Worm (Caenorhabditis elegans): ENCODE results near the gene F46F2.5.

The F46F2.5 gene

DNA sequence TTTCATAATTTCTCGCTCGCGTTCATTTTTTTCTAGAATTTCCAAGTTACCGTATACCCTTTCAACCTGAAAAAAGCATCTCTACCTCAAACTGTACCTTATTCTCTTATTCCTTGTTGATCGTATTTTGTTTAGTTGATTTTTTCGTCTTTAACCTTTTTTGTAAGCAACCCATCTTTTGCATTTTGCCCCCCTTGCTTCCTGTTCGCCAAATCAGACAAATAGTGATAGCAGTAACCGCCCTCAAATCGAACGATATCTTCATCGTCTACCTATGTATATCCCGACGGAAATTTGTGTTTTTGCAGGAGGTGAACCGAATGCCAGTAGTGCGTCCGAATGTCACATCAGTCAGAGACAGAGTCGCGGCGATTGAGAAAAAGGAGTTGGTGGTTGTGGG is at the start of gene F46F2.5:
Gene F46F2.5, plus strand, starts transcription at position 301 of the 400 bp plus-strand sequence.
- TF ChIP-seq unc-62 (GFP tag; optimal IDR thresholded peaks at IDR 0.05): no peak

ce11 chrX:15213182-15213829 is 49.2 kb upstream of the F46F2.5 start, which contains the start of the genes H03A11.13 and famk-1:
TSS of gene H03A11.13 (minus strand) at chrX:15213232.
TSS of gene famk-1 (minus strand) at chrX:15213259.
- TF ChIP-seq unc-62 (GFP tag; optimal IDR thresholded peaks at IDR 0.05): no peak

ce11 chrX:15215272-15215671 is 47.3 kb upstream of the F46F2.5 start:
- no peak for TF ChIP-seq unc-62 (GFP tag; optimal IDR thresholded peaks at IDR 0.05)

DNA sequence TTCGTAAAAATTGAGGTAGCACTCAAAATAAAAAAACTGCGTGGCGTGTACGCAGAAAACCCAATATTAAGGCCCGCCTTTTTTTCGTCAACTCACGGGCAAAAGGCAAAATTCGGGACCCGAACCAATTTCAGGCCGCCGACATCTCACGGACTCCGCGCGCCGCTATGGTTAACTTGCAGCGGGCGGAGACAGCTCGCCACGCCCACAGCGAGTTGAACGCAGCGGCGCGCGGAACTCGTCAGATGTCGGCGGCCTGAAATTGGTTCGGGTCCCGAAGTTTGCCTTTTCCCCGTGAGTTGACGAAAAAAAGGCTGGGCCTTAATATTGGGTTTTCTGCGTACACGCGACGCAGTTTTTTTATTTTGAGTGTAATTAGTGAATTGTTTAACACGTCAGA is 41.4 kb upstream of the F46F2.5 start:
- TF ChIP-seq unc-62 (GFP tag; optimal IDR thresholded peaks at IDR 0.05): no peak

DNA sequence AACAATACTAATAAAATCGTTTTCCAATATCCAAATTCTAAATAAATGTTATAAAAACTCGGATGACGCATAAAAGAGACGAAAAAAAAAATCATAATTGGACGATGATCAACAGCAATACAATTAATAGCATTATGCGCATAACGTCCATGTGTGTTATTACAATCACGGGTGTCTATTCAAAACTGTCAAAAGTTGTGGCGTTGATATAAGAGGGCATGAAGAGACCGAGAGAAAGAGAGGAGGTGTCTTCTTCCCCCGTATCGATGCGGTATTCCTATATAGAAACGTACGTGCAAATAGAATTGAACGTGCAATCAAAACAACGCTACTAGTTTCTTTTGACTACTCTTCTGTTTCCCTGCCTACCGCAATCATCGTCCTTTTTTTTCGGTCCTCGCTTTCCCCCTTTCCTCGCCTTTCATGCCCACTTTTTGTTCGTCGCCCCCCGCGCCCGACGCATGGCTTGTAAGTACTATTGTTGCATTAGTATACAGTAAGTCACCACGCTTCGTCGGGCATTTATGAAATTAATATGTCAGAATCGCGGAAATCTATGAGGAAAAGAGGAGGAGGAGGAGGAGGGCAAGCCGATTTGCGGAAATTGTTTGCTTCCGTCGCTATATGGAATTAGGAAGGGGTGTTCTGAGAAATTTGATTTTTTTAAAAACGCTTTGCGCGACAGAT is 40.5 kb upstream of the F46F2.5 start:
- no peak for TF ChIP-seq unc-62 (GFP tag; optimal IDR thresholded peaks at IDR 0.05)

ce11 chrX:15222789-15223188 is 39.7 kb upstream of the F46F2.5 start:
- TF ChIP-seq unc-62 (GFP tag; optimal IDR thresholded peaks at IDR 0.05): no peak

DNA sequence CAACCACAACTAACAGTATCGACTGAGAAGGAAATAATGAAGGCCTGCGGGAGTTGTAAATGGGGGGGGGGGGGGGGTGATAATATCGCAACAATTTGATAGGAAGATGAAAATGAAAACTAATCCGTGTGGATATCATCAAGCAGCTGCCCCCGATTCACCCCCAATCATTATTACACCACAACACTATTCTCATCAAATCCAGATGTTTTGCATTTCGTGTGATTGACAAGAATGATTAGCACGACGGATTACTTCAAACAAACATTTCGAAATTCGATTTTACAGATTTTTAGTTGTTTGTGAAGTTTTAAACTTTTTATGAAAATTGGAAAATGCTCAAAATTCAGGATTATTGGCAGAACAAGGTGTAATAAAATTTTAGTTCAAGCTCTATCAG is 38.4 kb upstream of the F46F2.5 start:
- TF ChIP-seq unc-62 (GFP tag; optimal IDR thresholded peaks at IDR 0.05): no peak

- TF ChIP-seq unc-62 (GFP tag; optimal IDR thresholded peaks at IDR 0.05): no peak
These were observed 37.3 kb upstream of the F46F2.5 start for ce11 chrX:15225180-15225724.

ce11 chrX:15229174-15229573 is 33.3 kb upstream of the F46F2.5 start:
- TF ChIP-seq unc-62 (GFP tag; optimal IDR thresholded peaks at IDR 0.05): no peak

DNA sequence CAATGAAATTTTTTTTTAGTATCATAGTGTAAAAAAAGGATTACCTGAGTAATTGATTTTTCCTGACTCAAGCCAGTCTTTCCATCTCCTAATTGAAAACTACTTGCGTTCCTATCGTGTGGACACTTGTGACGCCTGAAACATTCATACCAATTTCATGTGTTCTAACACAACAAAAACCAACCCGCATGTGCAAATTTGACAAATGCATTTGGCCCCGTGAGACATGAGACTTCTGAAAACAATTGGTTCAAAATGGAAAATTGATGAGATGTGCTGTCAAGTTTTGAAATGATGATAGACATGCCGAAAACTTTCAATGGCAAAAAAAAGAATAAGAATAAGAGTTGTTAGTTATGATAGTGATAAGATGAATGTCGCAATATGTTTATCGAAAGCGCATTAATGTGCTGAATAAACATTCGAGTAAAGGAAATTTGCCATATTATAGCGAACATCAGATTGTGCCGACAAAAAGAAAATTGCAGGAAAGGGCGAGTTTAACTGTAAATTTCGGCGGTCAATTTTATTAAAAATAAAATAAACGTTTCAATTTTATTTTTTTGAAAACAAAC is 32.0 kb upstream of the F46F2.5 start, which contains the start of gene H03A11.2:
Gene H03A11.2, minus strand, starts transcription at position 252 of the 575 bp plus-strand sequence.
- no peak for TF ChIP-seq unc-62 (GFP tag; optimal IDR thresholded peaks at IDR 0.05)

DNA sequence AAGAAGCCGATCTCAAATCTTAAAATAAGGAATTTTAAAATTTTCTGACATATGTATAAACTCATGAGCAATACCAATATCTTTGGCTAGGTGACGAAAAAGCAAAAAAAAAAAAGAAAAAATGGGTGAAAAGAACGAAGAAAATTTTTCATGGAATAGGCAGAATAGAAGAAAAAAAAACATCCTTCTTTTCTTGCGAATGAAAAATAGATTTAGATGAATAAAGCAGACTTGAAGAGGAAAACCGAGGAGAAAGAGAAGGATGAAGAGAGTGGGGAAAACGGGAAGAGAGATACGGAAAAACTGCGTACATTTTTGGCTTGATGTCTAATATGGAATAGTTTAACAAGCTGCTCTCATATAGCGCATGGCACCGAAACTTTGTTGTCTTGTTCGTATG is 30.7 kb upstream of the F46F2.5 start:
- TF ChIP-seq unc-62 (GFP tag; optimal IDR thresholded peaks at IDR 0.05): no peak

ce11 chrX:15233684-15234083 is 28.8 kb upstream of the F46F2.5 start:
- no peak for TF ChIP-seq unc-62 (GFP tag; optimal IDR thresholded peaks at IDR 0.05)

DNA sequence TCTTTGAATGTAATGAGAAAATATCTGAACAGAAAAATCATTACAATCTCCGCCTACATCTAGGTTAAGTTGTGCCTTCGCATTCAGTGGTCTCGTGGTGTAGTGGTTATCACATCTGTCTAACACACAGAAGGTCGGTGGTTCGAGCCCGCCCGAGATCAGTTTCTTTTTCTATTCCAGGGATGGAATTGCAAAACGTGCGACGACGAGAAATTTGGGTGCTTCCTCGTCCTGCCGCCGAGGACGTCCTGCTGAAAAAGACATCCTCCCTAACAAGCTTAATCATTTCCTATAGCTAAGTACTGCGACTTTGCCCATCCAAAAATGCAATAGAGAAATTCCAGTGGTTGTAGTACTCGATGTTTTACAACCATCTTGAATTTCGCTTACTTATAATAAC is 26.5 kb upstream of the F46F2.5 start:
- no peak for TF ChIP-seq unc-62 (GFP tag; optimal IDR thresholded peaks at IDR 0.05)

DNA sequence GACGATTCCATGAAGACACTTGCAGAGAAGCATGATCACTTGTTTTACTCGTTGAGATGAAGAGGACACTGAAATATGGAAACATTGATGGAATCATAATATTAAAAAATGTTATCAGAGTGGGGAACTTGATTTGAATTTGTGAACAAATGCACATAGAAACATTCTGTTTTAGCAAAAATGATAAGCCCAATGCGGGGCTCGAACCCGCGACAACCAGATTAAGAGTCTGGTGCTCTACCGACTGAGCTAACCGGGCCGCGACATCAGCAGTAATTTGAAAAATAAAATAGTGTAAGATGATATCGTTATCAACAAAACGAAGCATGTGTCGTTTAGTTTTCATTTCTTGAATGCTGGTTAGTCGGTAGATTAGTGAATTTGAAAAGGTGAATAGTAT is 21.4 kb upstream of the F46F2.5 start:
- TF ChIP-seq unc-62 (GFP tag; optimal IDR thresholded peaks at IDR 0.05): no peak

ce11 chrX:15242726-15243125 is 19.8 kb upstream of the F46F2.5 start:
- no peak for TF ChIP-seq unc-62 (GFP tag; optimal IDR thresholded peaks at IDR 0.05)

ce11 chrX:15246182-15246581 is 16.3 kb upstream of the F46F2.5 start, which contains the start of gene piki-1:
TSS of gene piki-1 (minus strand) at chrX:15246399.
- no peak for TF ChIP-seq unc-62 (GFP tag; optimal IDR thresholded peaks at IDR 0.05)

ce11 chrX:15246595-15246994 is 15.9 kb upstream of the F46F2.5 start:
- no peak for TF ChIP-seq unc-62 (GFP tag; optimal IDR thresholded peaks at IDR 0.05)
